Worm (Caenorhabditis elegans): Measurements from ENCODE around the gene lipl-5.

DNA sequence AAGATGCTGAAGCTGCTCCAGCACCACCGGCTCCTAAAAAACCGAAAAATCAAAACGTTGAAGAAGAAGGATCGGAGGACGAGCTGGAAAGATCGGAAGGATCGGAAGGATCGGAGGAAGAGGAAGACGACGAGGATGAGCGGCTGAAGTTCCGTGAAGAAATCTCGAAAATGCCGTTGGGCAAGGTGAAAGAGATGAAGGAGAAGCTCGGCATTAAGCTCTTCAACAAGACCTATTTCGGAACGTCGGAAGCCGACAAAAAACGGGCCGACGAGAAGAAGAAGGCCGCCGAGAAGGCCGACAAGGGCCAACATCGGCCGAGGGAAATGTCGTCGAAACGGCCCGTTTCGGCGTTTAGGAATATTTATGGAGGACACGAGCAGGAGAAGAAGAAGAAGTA is 24.3 kb upstream of the lipl-5 start:
- TF ChIP-seq ztf-11 (tag; optimal IDR thresholded peaks at IDR 0.05) (no peak), ama-1 (optimal IDR thresholded peaks at IDR 0.05) (no peak), unc-62 (GFP tag; optimal IDR thresholded peaks at IDR 0.05 in 1 of 2) (no peak), unc-62 (tag; optimal IDR thresholded peaks at IDR 0.05) (no peak), hif-1 (tag; optimal IDR thresholded peaks at IDR 0.05) (no peak), zip-11 (GFP tag; IDR thresholded peaks at IDR 0.05) (no peak), lin-15B (tag; optimal IDR thresholded peaks at IDR 0.05) (no peak)
